Fruit fly (Drosophila melanogaster): ENCODE measurements around the gene CG34043.

The CG34043 gene

dm6 chr2L:10322773-10323487 lies 42.3 kb upstream of the CG34043 start, which contains the start of gene CG5381:
CG5381 (minus strand) TSS chr2L:10323102.
- no peak for TF ChIP-seq Atf-2 (GFP tag; optimal IDR thresholded peaks at IDR 0.05)
- peak; percentile 44; the same call in 2 of the 3 replicates for TF ChIP-seq row (GFP tag; IDR thresholded peaks at IDR 0.05)
- no peak for TF ChIP-seq CG7372 (GFP tag; IDR thresholded peaks at IDR 0.05)
- TF ChIP-seq dimm (GFP tag; IDR thresholded peaks at IDR 0.05) = no peak
- TF ChIP-seq h (optimal IDR thresholded peaks at IDR 0.05) = no peak
- peak; percentile 96 for TF ChIP-seq D19B (GFP tag; optimal IDR thresholded peaks at IDR 0.05)
- TF ChIP-seq CG33557 (GFP tag; optimal IDR thresholded peaks at IDR 0.05) = no peak
- no peak for TF ChIP-seq Six4 (GFP tag; optimal IDR thresholded peaks at IDR 0.05)
- no peak for TF ChIP-seq abd-A (tag; optimal IDR thresholded peaks at IDR 0.05)
- TF ChIP-seq Ptx1 (GFP tag; IDR thresholded peaks at IDR 0.05) = no peak
- TF ChIP-seq ase (GFP tag; IDR thresholded peaks at IDR 0.05) = no peak
- no peak for TF ChIP-seq CG9437 (GFP tag; optimal IDR thresholded peaks at IDR 0.05)
- no peak for TF ChIP-seq CG31441 (GFP tag; IDR thresholded peaks at IDR 0.05)
- TF ChIP-seq fu2 (GFP tag; optimal IDR thresholded peaks at IDR 0.05) = no peak
- peak in 1 of 2 experiments; percentile 82 for TF ChIP-seq Pdp1 (GFP tag; optimal IDR thresholded peaks at IDR 0.05)
- no peak for TF ChIP-seq stwl (tag; optimal IDR thresholded peaks at IDR 0.05)
- no peak for TF ChIP-seq CG6791 (GFP tag; IDR thresholded peaks at IDR 0.05; ENCODE audit: partially characterized antibody)
- TF ChIP-seq Vsx1 (GFP tag; optimal IDR thresholded peaks at IDR 0.05) = no peak
- peak; percentile 15 for TF ChIP-seq sug (tag; optimal IDR thresholded peaks at IDR 0.05)

- peak; percentile 18 for TF ChIP-seq D19A (tag; optimal IDR thresholded peaks at IDR 0.05)
- TF ChIP-seq emc (GFP tag; optimal IDR thresholded peaks at IDR 0.05) = no peak
- TF ChIP-seq sens (GFP tag) = peak; percentile 50
Observed at dm6 chr2L:10322176-10322575, 41.5 kb upstream of the CG34043 start, which contains the start of gene CG4995. CG4995 (plus strand) TSS chr2L:10322476.

dm6 chr2L:10321612-10322011 lies 40.9 kb upstream of the CG34043 start:
- peak; percentile 4 for TF ChIP-seq Meics (GFP tag; optimal IDR thresholded peaks at IDR 0.05)
- no peak for TF ChIP-seq wdn (GFP tag; IDR thresholded peaks at IDR 0.05)
- TF ChIP-seq sd (tag; optimal IDR thresholded peaks at IDR 0.05) = peak; percentile 89
- TF ChIP-seq E2f2 (GFP tag; IDR thresholded peaks at IDR 0.05) = peak; percentile 26; the same call in 1 of the 2 replicates
- no peak for TF ChIP-seq CG17802 (tag; optimal IDR thresholded peaks at IDR 0.05)
- peak; percentile 38 for TF ChIP-seq sug (tag; optimal IDR thresholded peaks at IDR 0.05)
- TF ChIP-seq vvl (GFP tag; IDR thresholded peaks at IDR 0.05) = peak; percentile 23; the same call in 1 of the 2 replicates
- TF ChIP-seq Hmr (GFP tag; optimal IDR thresholded peaks at IDR 0.05) = peak; percentile 38
- peak; percentile 20 for TF ChIP-seq sens (GFP tag)
- TF ChIP-seq CG7786 (GFP tag; optimal IDR thresholded peaks at IDR 0.05) = no peak
- TF ChIP-seq CG14667 (GFP tag; IDR thresholded peaks at IDR 0.05) = no peak
- TF ChIP-seq TFAM (GFP tag; optimal IDR thresholded peaks at IDR 0.05) = no peak
- TF ChIP-seq CG13624 (GFP tag; optimal IDR thresholded peaks at IDR 0.05) = no peak
- TF ChIP-seq CG9727 (GFP tag; optimal IDR thresholded peaks at IDR 0.05) = no peak
- TF ChIP-seq CG4282 (GFP tag; optimal IDR thresholded peaks at IDR 0.05) = no peak
- TF ChIP-seq fd64A (GFP tag; optimal IDR thresholded peaks at IDR 0.05) = no peak
- TF ChIP-seq bbx (GFP tag; IDR thresholded peaks at IDR 0.05; ENCODE audit: partially characterized antibody) = no peak; the same call in 1 of the 2 replicates
- no peak for TF ChIP-seq ase (GFP tag; IDR thresholded peaks at IDR 0.05)
- TF ChIP-seq CG13894 (tag; optimal IDR thresholded peaks at IDR 0.05) = peak; percentile 84
- peak; percentile 25 for TF ChIP-seq bigmax (GFP tag; optimal IDR thresholded peaks at IDR 0.05)
- TF ChIP-seq CG13296 (GFP tag; optimal IDR thresholded peaks at IDR 0.05) = peak; percentile 48
- no peak for TF ChIP-seq Six4 (GFP tag; optimal IDR thresholded peaks at IDR 0.05)
- TF ChIP-seq Rx (GFP tag; IDR thresholded peaks at IDR 0.05) = no peak
- TF ChIP-seq NFAT (GFP tag; IDR thresholded peaks at IDR 0.05) = peak; percentile 3; the same call in 1 of the 2 replicates
- TF ChIP-seq gro (GFP tag; optimal IDR thresholded peaks at IDR 0.05) = peak; percentile 11
- peak; percentile 59 for TF ChIP-seq BtbVII (GFP tag; optimal IDR thresholded peaks at IDR 0.05)
- no peak; the same call in 1 of the 2 replicates for TF ChIP-seq Rfx (GFP tag; IDR thresholded peaks at IDR 0.05)
- peak; percentile 36 for TF ChIP-seq cg (GFP tag; optimal IDR thresholded peaks at IDR 0.05)
- peak; percentile 65 for TF ChIP-seq exex (tag; optimal IDR thresholded peaks at IDR 0.05)
